Worm (Caenorhabditis elegans) whole organism, L2 larva: Measurements from ENCODE around the gene dnc-1.

ENCODE experiments used
- F13H6.1 ChIP-seq: sonication (generic microtip); optimal IDR thresholded peaks from 2 replicates; lab custom pipeline; 2016; ENCODE audit warnings: missing genetic modification characterization, missing compliant biosample characterization
- R02D3.7 ChIP-seq: fragments of 150-350 bp; optimal IDR thresholded peaks from 2 replicates; lab custom pipeline; 2014; ENCODE audit warnings: missing biosample characterization, missing genetic modification characterization
- Y55F3AM.14 ChIP-seq: fragments of 200-800 bp; sonication (Bioruptor generic); optimal IDR thresholded peaks from 2 replicates; lab custom pipeline; 2018; ENCODE audit warnings: mild to moderate bottlenecking, missing genetic modification characterization, missing compliant biosample characterization
- ZK546.5 ChIP-seq: sonication (generic microtip); optimal IDR thresholded peaks from 2 replicates; lab custom pipeline; 2017; ENCODE audit warnings: missing biosample characterization, missing genetic modification characterization
- alr-1 ChIP-seq: fragments of 150-350 bp; optimal IDR thresholded peaks from 2 replicates; lab custom pipeline; 2014; ENCODE audit warnings: missing biosample characterization, missing genetic modification characterization
- aly-2 ChIP-seq: fragments of 150-350 bp; optimal IDR thresholded peaks from 2 replicates; lab custom pipeline; 2014; ENCODE audit warnings: missing biosample characterization, missing genetic modification characterization
- ama-1 ChIP-seq: fragments of 150-350 bp; optimal IDR thresholded peaks from 2 replicates; lab custom pipeline; 2018; ENCODE audit warnings: inconsistent platforms
- ceh-16 ChIP-seq: fragments of 150-350 bp; optimal IDR thresholded peaks from 2 replicates; lab custom pipeline; 2014; ENCODE audit warnings: missing biosample characterization, missing genetic modification characterization
- ceh-82 ChIP-seq: fragments of 150-350 bp; optimal IDR thresholded peaks from 2 replicates; lab custom pipeline; 2014; ENCODE audit warnings: missing biosample characterization, missing genetic modification characterization
- crh-2 ChIP-seq: sonication (generic microtip); optimal IDR thresholded peaks from 2 replicates; lab custom pipeline; 2017; ENCODE audit warnings: missing biosample characterization, missing genetic modification characterization
- egl-27 ChIP-seq: sonication (generic microtip); optimal IDR thresholded peaks from 3 replicates; lab custom pipeline; 2017; ENCODE audit warnings: missing biosample characterization, missing genetic modification reagents, missing genetic modification characterization
- elt-1 ChIP-seq: fragments of 150-350 bp; optimal IDR thresholded peaks from 2 replicates; lab custom pipeline; 2014; ENCODE audit warnings: missing biosample characterization, missing genetic modification characterization
- elt-3 ChIP-seq: sonication (generic microtip); optimal IDR thresholded peaks from 2 replicates; lab custom pipeline; 2017; ENCODE audit warnings: missing biosample characterization, missing genetic modification characterization
- fos-1 ChIP-seq: fragments of 150-350 bp; optimal IDR thresholded peaks from 2 replicates; lab custom pipeline; 2014; ENCODE audit warnings: missing biosample characterization, missing genetic modification characterization
- gmeb-1 ChIP-seq: fragments of 150-350 bp; optimal IDR thresholded peaks from 2 replicates; lab custom pipeline; 2014; ENCODE audit warnings: missing biosample characterization, missing genetic modification characterization
- lin-11 ChIP-seq: fragments of 150-350 bp; sonication (generic microtip); optimal IDR thresholded peaks from 2 replicates; lab custom pipeline; 2014; ENCODE audit warnings: missing biosample characterization, missing genetic modification characterization, inconsistent platforms, mixed read lengths
- lin-13 ChIP-seq: fragments of 150-350 bp; optimal IDR thresholded peaks from 2 replicates; lab custom pipeline; 2014; ENCODE audit warnings: missing biosample characterization, missing genetic modification reagents, missing genetic modification characterization
- lin-39 ChIP-seq: fragments of 150-350 bp; optimal IDR thresholded peaks from 2 replicates; lab custom pipeline; 2014; ENCODE audit warnings: missing biosample characterization, missing genetic modification reagents, missing genetic modification characterization
- lsy-2 ChIP-seq, 2 experiments: fragments of 150-350 bp in 1 of 2; sonication (generic microtip) in 1 of 2; optimal IDR thresholded peaks; 2 replicates each; lab custom pipeline; 2014 to 2017; ENCODE audit warnings: missing biosample characterization in 2 of 2, missing genetic modification characterization in 2 of 2
- mab-5 ChIP-seq: fragments of 150-350 bp; optimal IDR thresholded peaks from 2 replicates; lab custom pipeline; 2014; ENCODE audit warnings: missing biosample characterization, missing genetic modification characterization
- mbf-1 ChIP-seq: sonication (generic microtip); optimal IDR thresholded peaks from 2 replicates; lab custom pipeline; 2017; ENCODE audit warnings: missing biosample characterization, missing genetic modification characterization
- mdl-1 ChIP-seq, 2 experiments: fragments of 150-350 bp in 1 of 2; sonication (generic microtip) in 1 of 2; optimal IDR thresholded peaks; 2 replicates each; lab custom pipeline; 2017; ENCODE audit warnings: missing biosample characterization in 2 of 2, missing genetic modification characterization in 2 of 2
- nhr-10 ChIP-seq: sonication (generic microtip); optimal IDR thresholded peaks from 2 replicates; lab custom pipeline; 2017; ENCODE audit warnings: missing biosample characterization, missing genetic modification characterization
- nhr-11 ChIP-seq: fragments of 150-350 bp; optimal IDR thresholded peaks from 2 replicates; lab custom pipeline; 2014; ENCODE audit warnings: missing biosample characterization, missing genetic modification characterization
- nhr-129 ChIP-seq: fragments of 150-350 bp; optimal IDR thresholded peaks from 2 replicates; lab custom pipeline; 2014; ENCODE audit warnings: missing biosample characterization, missing genetic modification characterization
- nhr-21 ChIP-seq: fragments of 150-350 bp; optimal IDR thresholded peaks from 2 replicates; lab custom pipeline; 2014; ENCODE audit warnings: missing biosample characterization, missing genetic modification characterization
- nhr-23 ChIP-seq: fragments of 150-350 bp; optimal IDR thresholded peaks from 2 replicates; lab custom pipeline; 2014; ENCODE audit warnings: missing biosample characterization, missing genetic modification reagents, missing genetic modification characterization
- nhr-237 ChIP-seq: fragments of 150-350 bp; optimal IDR thresholded peaks from 2 replicates; lab custom pipeline; 2014; ENCODE audit warnings: missing biosample characterization, missing genetic modification characterization
- nhr-6 ChIP-seq: fragments of 150-350 bp; optimal IDR thresholded peaks from 2 replicates; lab custom pipeline; 2014; ENCODE audit warnings: missing biosample characterization, missing genetic modification characterization
- nhr-77 ChIP-seq: fragments of 150-350 bp; optimal IDR thresholded peaks from 2 replicates; lab custom pipeline; 2014; ENCODE audit warnings: missing biosample characterization, missing genetic modification characterization
- sem-4 ChIP-seq: fragments of 150-350 bp; optimal IDR thresholded peaks from 2 replicates; lab custom pipeline; 2014; ENCODE audit warnings: missing biosample characterization, missing genetic modification reagents, missing genetic modification characterization
- skn-1 ChIP-seq: sonication (generic microtip); optimal IDR thresholded peaks from 2 replicates; lab custom pipeline; 2017; ENCODE audit warnings: missing biosample characterization, missing genetic modification characterization
- sma-3 ChIP-seq: sonication (generic microtip); optimal IDR thresholded peaks from 2 replicates; lab custom pipeline; 2016; ENCODE audit warnings: missing genetic modification reagents, missing genetic modification characterization, missing compliant biosample characterization
- sma-9 ChIP-seq, 2 experiments: fragments of 150-350 bp in 1 of 2; sonication (generic microtip) in 1 of 2; optimal IDR thresholded peaks; 2 replicates each; lab custom pipeline; 2014 to 2016; ENCODE audit warnings: missing genetic modification characterization in 2 of 2, mild to moderate bottlenecking in 1 of 2, missing biosample characterization in 1 of 2, missing compliant biosample characterization in 1 of 2, missing genetic modification reagents in 1 of 2, moderate library complexity in 1 of 2
- unc-55 ChIP-seq: fragments of 150-350 bp; sonication (generic microtip); optimal IDR thresholded peaks from 3 replicates; lab custom pipeline; 2014; ENCODE audit warnings: missing biosample characterization, missing genetic modification reagents, missing genetic modification characterization
- unc-62 ChIP-seq: fragments of 150-350 bp; optimal IDR thresholded peaks from 2 replicates; lab custom pipeline; 2014; ENCODE audit warnings: missing biosample characterization, missing genetic modification reagents, missing genetic modification characterization
- zag-1 ChIP-seq: fragments of 150-350 bp; optimal IDR thresholded peaks from 2 replicates; lab custom pipeline; 2014; ENCODE audit warnings: missing biosample characterization, missing genetic modification characterization
- ztf-1 ChIP-seq: fragments of 200-800 bp; sonication (Bioruptor generic); conservative IDR thresholded peaks from 2 replicates; pipeline ENCODE4 v1.3.6; 2022; ENCODE audit warnings: missing genetic modification characterization, missing compliant biosample characterization
- ztf-11 ChIP-seq: sonication (generic microtip); optimal IDR thresholded peaks from 2 replicates; lab custom pipeline; 2017; ENCODE audit warnings: missing biosample characterization, missing genetic modification characterization
- ztf-4 ChIP-seq: fragments of 150-350 bp; optimal IDR thresholded peaks from 2 replicates; lab custom pipeline; 2014; ENCODE audit warnings: missing biosample characterization, missing genetic modification characterization

dnc-1 gene

ce11 chrIV:10899091-10899490 lies 33.9 kb downstream of the dnc-1 start, which contains the start of the genes F13E9.9 and F13E9.19:
Gene F13E9.9, minus strand, starts transcription at chrIV:10899191.
Gene F13E9.19, plus strand, starts transcription at chrIV:10899406.
- no peak for TF ChIP-seq ceh-16 (tag; lab: Kevin White, UChicago)

- TF ChIP-seq elt-1 (no peak), nhr-21 (no peak), ztf-11 (no peak), unc-55 (GFP tag; lab: Kevin White, UChicago) (no peak), fos-1 (tag; lab: Kevin White, UChicago) (no peak), mab-5 (tag; lab: Kevin White, UChicago) (no peak), nhr-6 (tag; lab: Kevin White, UChicago) (no peak), ztf-4 (no peak), F13H6.1 (tag; lab: Kevin White, UChicago) (no peak), ZK546.5 (tag; lab: Kevin White, UChicago) (no peak), zag-1 (tag; lab: Kevin White, UChicago) (no peak), ceh-16 (tag; lab: Kevin White, UChicago) (no peak), skn-1 (tag; lab: Kevin White, UChicago) (no peak)
These were observed 34.8 kb downstream of the dnc-1 start for ce11 chrIV:10898160-10898559.

ce11 chrIV:10896512-10896911 lies 36.5 kb downstream of the dnc-1 start, which contains the start of gene srlf-13:
Gene srlf-13, minus strand, starts transcription at chrIV:10896612.
- no peak for TF ChIP-seq ama-1 (lab: Kevin White, UChicago)
- no peak for TF ChIP-seq ZK546.5 (tag; lab: Kevin White, UChicago)
- no peak for TF ChIP-seq nhr-129 (tag; lab: Kevin White, UChicago)
- TF ChIP-seq fos-1 (tag; lab: Kevin White, UChicago): no peak
- TF ChIP-seq lin-39 (tag; lab: Kevin White, UChicago): no peak
- TF ChIP-seq ztf-4: no peak
- no peak for TF ChIP-seq alr-1 (tag; lab: Kevin White, UChicago)
- TF ChIP-seq nhr-237 (tag; lab: Kevin White, UChicago): no peak
- TF ChIP-seq nhr-77 (tag; lab: Kevin White, UChicago): no peak
- TF ChIP-seq ztf-1 (GFP tag; lab: Robert Waterston, UW): no peak
- no peak for TF ChIP-seq unc-62
- TF ChIP-seq zag-1 (tag; lab: Kevin White, UChicago): no peak
- TF ChIP-seq lin-13 (GFP tag; lab: Kevin White, UChicago): no peak
- no peak for TF ChIP-seq nhr-6 (tag; lab: Kevin White, UChicago)
- no peak for TF ChIP-seq skn-1 (tag; lab: Kevin White, UChicago)
- no peak for TF ChIP-seq mdl-1 (tag; optimal IDR thresholded peaks at IDR 0.05; lab: Kevin White, UChicago)
- no peak for TF ChIP-seq nhr-23

ce11 chrIV:10894255-10894654 lies 38.7 kb downstream of the dnc-1 start, which contains the start of gene srlf-14:
Gene srlf-14, minus strand, starts transcription at chrIV:10894355.
- no peak for TF ChIP-seq nhr-10 (tag; lab: Kevin White, UChicago)
- no peak for TF ChIP-seq elt-3 (tag; lab: Kevin White, UChicago)
- no peak for TF ChIP-seq egl-27 (tag; lab: Kevin White, UChicago)
- TF ChIP-seq ZK546.5 (tag; lab: Kevin White, UChicago): no peak
- TF ChIP-seq alr-1 (tag; lab: Kevin White, UChicago): no peak
- TF ChIP-seq nhr-6 (tag; lab: Kevin White, UChicago): no peak
- TF ChIP-seq aly-2 (tag; lab: Kevin White, UChicago): no peak
- no peak for TF ChIP-seq nhr-77 (tag; lab: Kevin White, UChicago)
- no peak for TF ChIP-seq mdl-1 (tag; optimal IDR thresholded peaks at IDR 0.05; lab: Kevin White, UChicago)
- TF ChIP-seq sma-9 (GFP tag; optimal IDR thresholded peaks at IDR 0.05; lab: Kevin White, UChicago): no peak
- TF ChIP-seq sma-9 (tag; optimal IDR thresholded peaks at IDR 0.05; lab: Kevin White, UChicago): no peak
- TF ChIP-seq nhr-11 (tag; lab: Kevin White, UChicago): no peak
- TF ChIP-seq ztf-1 (GFP tag; lab: Robert Waterston, UW): no peak
- TF ChIP-seq Y55F3AM.14 (GFP tag; lab: Kevin White, UChicago): no peak
- no peak for TF ChIP-seq sem-4
- TF ChIP-seq lsy-2 (tag; optimal IDR thresholded peaks at IDR 0.05; lab: Kevin White, UChicago): no peak
- TF ChIP-seq, all 48 proteins: peak for 0

ce11 chrIV:10891993-10892392 lies 41.0 kb downstream of the dnc-1 start, which contains the start of gene srlf-12:
Gene srlf-12, minus strand, starts transcription at chrIV:10892093.
- TF ChIP-seq sma-9 (GFP tag; optimal IDR thresholded peaks at IDR 0.05; lab: Kevin White, UChicago) (no peak), sma-9 (tag; optimal IDR thresholded peaks at IDR 0.05; lab: Kevin White, UChicago) (no peak), nhr-10 (tag; lab: Kevin White, UChicago) (no peak), lin-11 (tag; lab: Kevin White, UChicago) (no peak), mbf-1 (tag; lab: Kevin White, UChicago) (no peak), crh-2 (tag; lab: Kevin White, UChicago) (no peak), elt-1 (no peak), nhr-237 (tag; lab: Kevin White, UChicago) (no peak), nhr-11 (tag; lab: Kevin White, UChicago) (no peak), gmeb-1 (tag; lab: Kevin White, UChicago) (no peak), sma-3 (GFP tag; lab: Kevin White, UChicago) (no peak), ceh-16 (tag; lab: Kevin White, UChicago) (no peak), ztf-11 (no peak), egl-27 (tag; lab: Kevin White, UChicago) (no peak), nhr-21 (no peak), F13H6.1 (tag; lab: Kevin White, UChicago) (no peak), alr-1 (tag; lab: Kevin White, UChicago) (no peak), ZK546.5 (tag; lab: Kevin White, UChicago) (no peak), mab-5 (tag; lab: Kevin White, UChicago) (no peak), ceh-82 (no peak), R02D3.7 (tag; lab: Kevin White, UChicago) (no peak)
